Worm (Caenorhabditis elegans) whole organism, L2 larva: ENCODE results near the gene F52H2.1.

ENCODE experiments used
- C34F6.9 ChIP-seq: fragments of 150-350 bp; optimal IDR thresholded peaks from 2 replicates; lab custom pipeline; 2014; ENCODE audit warnings: missing biosample characterization, missing genetic modification characterization
- F13H6.1 ChIP-seq: sonication (generic microtip); optimal IDR thresholded peaks from 2 replicates; lab custom pipeline; 2016; ENCODE audit warnings: missing genetic modification characterization, missing compliant biosample characterization
- R02D3.7 ChIP-seq: fragments of 150-350 bp; optimal IDR thresholded peaks from 2 replicates; lab custom pipeline; 2014; ENCODE audit warnings: missing biosample characterization, missing genetic modification characterization
- Y55F3AM.14 ChIP-seq: fragments of 200-800 bp; sonication (Bioruptor generic); optimal IDR thresholded peaks from 2 replicates; lab custom pipeline; 2018; ENCODE audit warnings: mild to moderate bottlenecking, missing genetic modification characterization, missing compliant biosample characterization
- ZK546.5 ChIP-seq: sonication (generic microtip); optimal IDR thresholded peaks from 2 replicates; lab custom pipeline; 2017; ENCODE audit warnings: missing biosample characterization, missing genetic modification characterization
- alr-1 ChIP-seq: fragments of 150-350 bp; optimal IDR thresholded peaks from 2 replicates; lab custom pipeline; 2014; ENCODE audit warnings: missing biosample characterization, missing genetic modification characterization
- aly-2 ChIP-seq: fragments of 150-350 bp; optimal IDR thresholded peaks from 2 replicates; lab custom pipeline; 2014; ENCODE audit warnings: missing biosample characterization, missing genetic modification characterization
- ama-1 ChIP-seq: fragments of 150-350 bp; optimal IDR thresholded peaks from 2 replicates; lab custom pipeline; 2018; ENCODE audit warnings: inconsistent platforms
- blmp-1 ChIP-seq: sonication (generic microtip); optimal IDR thresholded peaks from 2 replicates; lab custom pipeline; 2017; ENCODE audit warnings: missing genetic modification characterization, mild to moderate bottlenecking, missing compliant biosample characterization, antibody characterized with exemption, moderate library complexity; ENCODE audit not compliant: insufficient read depth
- ceh-16 ChIP-seq: fragments of 150-350 bp; optimal IDR thresholded peaks from 2 replicates; lab custom pipeline; 2014; ENCODE audit warnings: missing biosample characterization, missing genetic modification characterization
- ceh-82 ChIP-seq: fragments of 150-350 bp; optimal IDR thresholded peaks from 2 replicates; lab custom pipeline; 2014; ENCODE audit warnings: missing biosample characterization, missing genetic modification characterization
- crh-2 ChIP-seq: sonication (generic microtip); optimal IDR thresholded peaks from 2 replicates; lab custom pipeline; 2017; ENCODE audit warnings: missing biosample characterization, missing genetic modification characterization
- dmd-4 ChIP-seq: sonication (generic microtip); optimal IDR thresholded peaks from 2 replicates; lab custom pipeline; 2017; ENCODE audit warnings: missing biosample characterization, missing genetic modification characterization
- egl-27 ChIP-seq: sonication (generic microtip); optimal IDR thresholded peaks from 3 replicates; lab custom pipeline; 2017; ENCODE audit warnings: missing biosample characterization, missing genetic modification reagents, missing genetic modification characterization
- elt-1 ChIP-seq: fragments of 150-350 bp; optimal IDR thresholded peaks from 2 replicates; lab custom pipeline; 2014; ENCODE audit warnings: missing biosample characterization, missing genetic modification characterization
- elt-3 ChIP-seq: sonication (generic microtip); optimal IDR thresholded peaks from 2 replicates; lab custom pipeline; 2017; ENCODE audit warnings: missing biosample characterization, missing genetic modification characterization
- fos-1 ChIP-seq: fragments of 150-350 bp; optimal IDR thresholded peaks from 2 replicates; lab custom pipeline; 2014; ENCODE audit warnings: missing biosample characterization, missing genetic modification characterization
- gmeb-1 ChIP-seq: fragments of 150-350 bp; optimal IDR thresholded peaks from 2 replicates; lab custom pipeline; 2014; ENCODE audit warnings: missing biosample characterization, missing genetic modification characterization
- lin-11 ChIP-seq: fragments of 150-350 bp; sonication (generic microtip); optimal IDR thresholded peaks from 2 replicates; lab custom pipeline; 2014; ENCODE audit warnings: missing biosample characterization, missing genetic modification characterization, inconsistent platforms, mixed read lengths
- lin-13 ChIP-seq: fragments of 150-350 bp; optimal IDR thresholded peaks from 2 replicates; lab custom pipeline; 2014; ENCODE audit warnings: missing biosample characterization, missing genetic modification reagents, missing genetic modification characterization
- lin-39 ChIP-seq: fragments of 150-350 bp; optimal IDR thresholded peaks from 2 replicates; lab custom pipeline; 2014; ENCODE audit warnings: missing biosample characterization, missing genetic modification reagents, missing genetic modification characterization
- lsy-2 ChIP-seq, 2 experiments: fragments of 150-350 bp in 1 of 2; sonication (generic microtip) in 1 of 2; optimal IDR thresholded peaks; 2 replicates each; lab custom pipeline; 2014 to 2017; ENCODE audit warnings: missing biosample characterization in 2 of 2, missing genetic modification characterization in 2 of 2
- mab-5 ChIP-seq: fragments of 150-350 bp; optimal IDR thresholded peaks from 2 replicates; lab custom pipeline; 2014; ENCODE audit warnings: missing biosample characterization, missing genetic modification characterization
- mbf-1 ChIP-seq: sonication (generic microtip); optimal IDR thresholded peaks from 2 replicates; lab custom pipeline; 2017; ENCODE audit warnings: missing biosample characterization, missing genetic modification characterization
- mdl-1 ChIP-seq, 2 experiments: fragments of 150-350 bp in 1 of 2; sonication (generic microtip) in 1 of 2; optimal IDR thresholded peaks; 2 replicates each; lab custom pipeline; 2017; ENCODE audit warnings: missing biosample characterization in 2 of 2, missing genetic modification characterization in 2 of 2
- nhr-10 ChIP-seq: sonication (generic microtip); optimal IDR thresholded peaks from 2 replicates; lab custom pipeline; 2017; ENCODE audit warnings: missing biosample characterization, missing genetic modification characterization
- nhr-11 ChIP-seq: fragments of 150-350 bp; optimal IDR thresholded peaks from 2 replicates; lab custom pipeline; 2014; ENCODE audit warnings: missing biosample characterization, missing genetic modification characterization
- nhr-12 ChIP-seq: fragments of 150-350 bp; optimal IDR thresholded peaks from 2 replicates; lab custom pipeline; 2014; ENCODE audit warnings: missing biosample characterization, missing genetic modification characterization
- nhr-129 ChIP-seq: fragments of 150-350 bp; optimal IDR thresholded peaks from 2 replicates; lab custom pipeline; 2014; ENCODE audit warnings: missing biosample characterization, missing genetic modification characterization
- nhr-21 ChIP-seq: fragments of 150-350 bp; optimal IDR thresholded peaks from 2 replicates; lab custom pipeline; 2014; ENCODE audit warnings: missing biosample characterization, missing genetic modification characterization
- nhr-23 ChIP-seq: fragments of 150-350 bp; optimal IDR thresholded peaks from 2 replicates; lab custom pipeline; 2014; ENCODE audit warnings: missing biosample characterization, missing genetic modification reagents, missing genetic modification characterization
- nhr-237 ChIP-seq: fragments of 150-350 bp; optimal IDR thresholded peaks from 2 replicates; lab custom pipeline; 2014; ENCODE audit warnings: missing biosample characterization, missing genetic modification characterization
- nhr-25 ChIP-seq: fragments of 150-350 bp; sonication (generic microtip); optimal IDR thresholded peaks from 3 replicates; lab custom pipeline; 2014; ENCODE audit warnings: missing biosample characterization, missing genetic modification characterization
- nhr-6 ChIP-seq: fragments of 150-350 bp; optimal IDR thresholded peaks from 2 replicates; lab custom pipeline; 2014; ENCODE audit warnings: missing biosample characterization, missing genetic modification characterization
- nhr-77 ChIP-seq: fragments of 150-350 bp; optimal IDR thresholded peaks from 2 replicates; lab custom pipeline; 2014; ENCODE audit warnings: missing biosample characterization, missing genetic modification characterization
- peb-1 ChIP-seq: fragments of 150-350 bp; optimal IDR thresholded peaks from 2 replicates; lab custom pipeline; 2014; ENCODE audit warnings: missing biosample characterization, missing genetic modification characterization
- sem-4 ChIP-seq: fragments of 150-350 bp; optimal IDR thresholded peaks from 2 replicates; lab custom pipeline; 2014; ENCODE audit warnings: missing biosample characterization, missing genetic modification reagents, missing genetic modification characterization
- skn-1 ChIP-seq: sonication (generic microtip); optimal IDR thresholded peaks from 2 replicates; lab custom pipeline; 2017; ENCODE audit warnings: missing biosample characterization, missing genetic modification characterization
- sma-3 ChIP-seq: sonication (generic microtip); optimal IDR thresholded peaks from 2 replicates; lab custom pipeline; 2016; ENCODE audit warnings: missing genetic modification reagents, missing genetic modification characterization, missing compliant biosample characterization
- sma-9 ChIP-seq, 2 experiments: fragments of 150-350 bp in 1 of 2; sonication (generic microtip) in 1 of 2; optimal IDR thresholded peaks; 2 replicates each; lab custom pipeline; 2014 to 2016; ENCODE audit warnings: missing genetic modification characterization in 2 of 2, mild to moderate bottlenecking in 1 of 2, missing biosample characterization in 1 of 2, missing compliant biosample characterization in 1 of 2, missing genetic modification reagents in 1 of 2, moderate library complexity in 1 of 2
- snpc-4 ChIP-seq: fragments of 150-350 bp; optimal IDR thresholded peaks from 2 replicates; lab custom pipeline; 2014; ENCODE audit warnings: missing biosample characterization, missing genetic modification characterization
- unc-39 ChIP-seq: fragments of 150-350 bp; optimal IDR thresholded peaks from 2 replicates; lab custom pipeline; 2014; ENCODE audit warnings: missing biosample characterization, missing genetic modification characterization
- unc-55 ChIP-seq: fragments of 150-350 bp; sonication (generic microtip); optimal IDR thresholded peaks from 3 replicates; lab custom pipeline; 2014; ENCODE audit warnings: missing biosample characterization, missing genetic modification reagents, missing genetic modification characterization
- unc-62 ChIP-seq: fragments of 150-350 bp; optimal IDR thresholded peaks from 2 replicates; lab custom pipeline; 2014; ENCODE audit warnings: missing biosample characterization, missing genetic modification reagents, missing genetic modification characterization
- zag-1 ChIP-seq: fragments of 150-350 bp; optimal IDR thresholded peaks from 2 replicates; lab custom pipeline; 2014; ENCODE audit warnings: missing biosample characterization, missing genetic modification characterization
- ztf-1 ChIP-seq: fragments of 200-800 bp; sonication (Bioruptor generic); conservative IDR thresholded peaks from 2 replicates; pipeline ENCODE4 v1.3.6; 2022; ENCODE audit warnings: missing genetic modification characterization, missing compliant biosample characterization
- ztf-11 ChIP-seq: sonication (generic microtip); optimal IDR thresholded peaks from 2 replicates; lab custom pipeline; 2017; ENCODE audit warnings: missing biosample characterization, missing genetic modification characterization
- ztf-4 ChIP-seq: fragments of 150-350 bp; optimal IDR thresholded peaks from 2 replicates; lab custom pipeline; 2014; ENCODE audit warnings: missing biosample characterization, missing genetic modification characterization

Gene F52H2.1

ce11 chrX:2591586-2592000, 18.7 kb downstream of the F52H2.1 start:
- TF ChIP-seq lin-13 (GFP tag; lab: Kevin White, UChicago) = no peak
- no peak for TF ChIP-seq ama-1 (lab: Kevin White, UChicago)
- TF ChIP-seq sma-3 = peak; percentile 65
- TF ChIP-seq unc-55 (GFP tag; lab: Kevin White, UChicago) = no peak
- TF ChIP-seq egl-27 (tag; lab: Kevin White, UChicago) = peak; percentile 18
- TF ChIP-seq lsy-2 (tag; optimal IDR thresholded peaks at IDR 0.05; lab: Kevin White, UChicago) = peak in 1 of 2 experiments; percentile 51
- no peak for TF ChIP-seq lin-11 (tag; lab: Kevin White, UChicago)
- TF ChIP-seq unc-62 = no peak
- TF ChIP-seq elt-1 (tag; lab: Kevin White, UChicago) = no peak
- no peak for TF ChIP-seq ceh-82 (tag; lab: Kevin White, UChicago)
- TF ChIP-seq mdl-1 (tag; optimal IDR thresholded peaks at IDR 0.05; lab: Kevin White, UChicago) = no peak
- peak; percentile 37 for TF ChIP-seq nhr-6
- TF ChIP-seq nhr-23 (tag; lab: Kevin White, UChicago) = no peak
- peak; percentile 88 for TF ChIP-seq nhr-25 (tag; lab: Kevin White, UChicago)
- TF ChIP-seq snpc-4 = peak; percentile 23
- TF ChIP-seq ZK546.5 (tag; lab: Kevin White, UChicago) = no peak
- no peak for TF ChIP-seq mbf-1
- TF ChIP-seq C34F6.9 = peak; percentile 3
- peak; percentile 93 for TF ChIP-seq F13H6.1 (tag; lab: Kevin White, UChicago)
- no peak for TF ChIP-seq elt-3 (tag; lab: Kevin White, UChicago)
- TF ChIP-seq ceh-16 (tag; lab: Kevin White, UChicago) = peak; percentile 82
- no peak for TF ChIP-seq peb-1 (tag; lab: Kevin White, UChicago)
- TF ChIP-seq fos-1 (tag; lab: Kevin White, UChicago) = peak; percentile 8
- TF ChIP-seq nhr-21 = peak; percentile 43
- no peak for TF ChIP-seq nhr-12 (tag; lab: Kevin White, UChicago)
- no peak for TF ChIP-seq skn-1
- TF ChIP-seq blmp-1 (tag; lab: Kevin White, UChicago) = peak; percentile 90
- no peak for TF ChIP-seq crh-2
- peak; percentile 61 for TF ChIP-seq nhr-129 (tag; lab: Kevin White, UChicago)
- no peak for TF ChIP-seq nhr-77 (tag; lab: Kevin White, UChicago)
- no peak for TF ChIP-seq mab-5
- no peak for TF ChIP-seq zag-1 (tag; lab: Kevin White, UChicago)
- no peak for TF ChIP-seq lin-39 (tag; lab: Kevin White, UChicago)
- no peak for TF ChIP-seq R02D3.7
- no peak for TF ChIP-seq ztf-11
- no peak for TF ChIP-seq dmd-4
- no peak for TF ChIP-seq Y55F3AM.14 (GFP tag; lab: Kevin White, UChicago)
- no peak for TF ChIP-seq ztf-1 (GFP tag; lab: Robert Waterston, UW)
- TF ChIP-seq gmeb-1 (tag; lab: Kevin White, UChicago) = no peak
- TF ChIP-seq unc-39 (tag; lab: Kevin White, UChicago) = no peak
- TF ChIP-seq nhr-237 (tag; lab: Kevin White, UChicago) = no peak
- no peak for TF ChIP-seq aly-2 (tag; lab: Kevin White, UChicago)
- no peak for TF ChIP-seq ztf-4 (tag; lab: Kevin White, UChicago)
- TF ChIP-seq sma-9 (GFP tag; optimal IDR thresholded peaks at IDR 0.05; lab: Kevin White, UChicago) = peak; percentile 84
- TF ChIP-seq sma-9 (tag; optimal IDR thresholded peaks at IDR 0.05; lab: Kevin White, UChicago) = no peak
- no peak for TF ChIP-seq alr-1
- no peak for TF ChIP-seq nhr-10 (tag; lab: Kevin White, UChicago)
- no peak for TF ChIP-seq nhr-11
- no peak for TF ChIP-seq sem-4 (tag; lab: Kevin White, UChicago)
